Worm (Caenorhabditis elegans): Measurements from ENCODE around the gene F54D5.24.
A peak's percentile ranks its signal among the peaks of the same experiment; 100 is the strongest.

The F54D5.24 gene

ce11 chrII:11600711-11601110 lies 45.0 kb downstream of the F54D5.24 start, which contains the start of gene F07A11.4:
Gene F07A11.4, plus strand, starts transcription at chrII:11601011.
- peak; percentile 7 for TF ChIP-seq lin-39 (tag; optimal IDR thresholded peaks at IDR 0.05)
- no peak for TF ChIP-seq ceh-82 (tag; optimal IDR thresholded peaks at IDR 0.05)
- TF ChIP-seq tbx-2 (tag; optimal IDR thresholded peaks at IDR 0.05) = no peak
- TF ChIP-seq pha-4 (tag; optimal IDR thresholded peaks at IDR 0.05) = no peak

- TF ChIP-seq lsy-12 (tag; optimal IDR thresholded peaks at IDR 0.05) = no peak
- peak; percentile 25 for TF ChIP-seq pha-4 (tag; optimal IDR thresholded peaks at IDR 0.05)
- no peak for TF ChIP-seq fos-1 (tag; optimal IDR thresholded peaks at IDR 0.05)
- TF ChIP-seq nfya-1 (tag; optimal IDR thresholded peaks at IDR 0.05; ENCODE audit: insufficient read depth) = peak; percentile 68
These were observed 46.7 kb downstream of the F54D5.24 start for ce11 chrII:11602387-11602960.

ce11 chrII:11604613-11605012 lies 48.9 kb downstream of the F54D5.24 start:
- peak; percentile 67 for TF ChIP-seq pqm-1 (tag; optimal IDR thresholded peaks at IDR 0.05)
- TF ChIP-seq elt-2 (tag; optimal IDR thresholded peaks at IDR 0.05) = peak; percentile 82
- TF ChIP-seq pha-4 (tag; optimal IDR thresholded peaks at IDR 0.05) = peak; percentile 58
- no peak for TF ChIP-seq ZK546.5 (tag; optimal IDR thresholded peaks at IDR 0.05)
